Worm (Caenorhabditis elegans): ENCODE data around the gene C07A9.5.

Gene C07A9.5

ce11 chrIII:9669546-9669945 is 13.1 kb downstream of the C07A9.5 start:
- TF ChIP-seq bed-3 (GFP tag; optimal IDR thresholded peaks at IDR 0.05) (no peak), sptf-1 (tag; optimal IDR thresholded peaks at IDR 0.05) (no peak), ces-1 (GFP tag; optimal IDR thresholded peaks at IDR 0.05) (no peak), ceh-39 (tag; optimal IDR thresholded peaks at IDR 0.05) (no peak), elt-1 (tag; optimal IDR thresholded peaks at IDR 0.05; ENCODE audit: borderline replicate concordance, insufficient read depth) (no peak), snpc-4 (tag; optimal IDR thresholded peaks at IDR 0.05) (no peak), sem-2 (GFP tag; optimal IDR thresholded peaks at IDR 0.05) (no peak), nhr-2 (tag; optimal IDR thresholded peaks at IDR 0.05) (no peak), mls-2 (tag; optimal IDR thresholded peaks at IDR 0.05) (no peak), flh-1 (GFP tag; optimal IDR thresholded peaks at IDR 0.05) (no peak), unc-39 (tag; optimal IDR thresholded peaks at IDR 0.05) (no peak), hlh-1 (tag; optimal IDR thresholded peaks at IDR 0.05) (no peak), lin-32 (GFP tag; optimal IDR thresholded peaks at IDR 0.05) (no peak), mab-5 (tag; optimal IDR thresholded peaks at IDR 0.05) (no peak), drap-1 (GFP tag; optimal IDR thresholded peaks at IDR 0.05) (no peak), M03D4.4 (tag; optimal IDR thresholded peaks at IDR 0.05) (no peak), nhr-76 (tag; optimal IDR thresholded peaks at IDR 0.05) (no peak), blmp-1 (tag; optimal IDR thresholded peaks at IDR 0.05) (no peak), unc-120 (tag; optimal IDR thresholded peaks at IDR 0.05; ENCODE audit: poor library complexity, severe bottlenecking) (no peak)

- TF ChIP-seq unc-62 (GFP tag; optimal IDR thresholded peaks at IDR 0.05) (peak; percentile 20), ztf-11 (tag; optimal IDR thresholded peaks at IDR 0.05) (no peak), hlh-1 (tag; optimal IDR thresholded peaks at IDR 0.05) (no peak), nhr-2 (tag; optimal IDR thresholded peaks at IDR 0.05) (no peak), drap-1 (GFP tag; optimal IDR thresholded peaks at IDR 0.05) (no peak), unc-39 (tag; optimal IDR thresholded peaks at IDR 0.05) (no peak), tbx-8 (GFP tag; optimal IDR thresholded peaks at IDR 0.05) (no peak), bed-3 (GFP tag; optimal IDR thresholded peaks at IDR 0.05) (no peak), nhr-28 (tag; optimal IDR thresholded peaks at IDR 0.05) (no peak), ces-1 (GFP tag; optimal IDR thresholded peaks at IDR 0.05) (peak; percentile 19), pha-4 (tag; optimal IDR thresholded peaks at IDR 0.05) (no peak), lin-13 (tag; optimal IDR thresholded peaks at IDR 0.05) (peak; percentile 20), flh-1 (GFP tag; optimal IDR thresholded peaks at IDR 0.05) (no peak), snpc-4 (tag; optimal IDR thresholded peaks at IDR 0.05) (no peak), sem-2 (GFP tag; optimal IDR thresholded peaks at IDR 0.05) (no peak), M03D4.4 (tag; optimal IDR thresholded peaks at IDR 0.05) (peak; percentile 50), blmp-1 (tag; optimal IDR thresholded peaks at IDR 0.05) (no peak), cnd-1 (tag; optimal IDR thresholded peaks at IDR 0.05) (no peak), unc-120 (tag; optimal IDR thresholded peaks at IDR 0.05; ENCODE audit: poor library complexity, severe bottlenecking) (peak; percentile 84), mls-2 (tag; optimal IDR thresholded peaks at IDR 0.05) (peak; percentile 54), mep-1 (tag; optimal IDR thresholded peaks at IDR 0.05) (no peak), lin-32 (GFP tag; optimal IDR thresholded peaks at IDR 0.05) (no peak), elt-1 (tag; optimal IDR thresholded peaks at IDR 0.05; ENCODE audit: borderline replicate concordance, insufficient read depth) (peak; percentile 35), ceh-43 (GFP tag; optimal IDR thresholded peaks at IDR 0.05) (no peak), ceh-39 (tag; optimal IDR thresholded peaks at IDR 0.05) (no peak), mab-5 (tag; optimal IDR thresholded peaks at IDR 0.05) (no peak), zip-8 (tag; optimal IDR thresholded peaks at IDR 0.05) (no peak), elt-3 (tag; optimal IDR thresholded peaks at IDR 0.05) (no peak), ceh-83 (GFP tag; optimal IDR thresholded peaks at IDR 0.05) (no peak), ham-2 (GFP tag; optimal IDR thresholded peaks at IDR 0.05) (peak; percentile 98), nhr-76 (tag; optimal IDR thresholded peaks at IDR 0.05) (no peak), lsy-2 (tag; optimal IDR thresholded peaks at IDR 0.05) (peak; percentile 38), nhr-12 (tag; optimal IDR thresholded peaks at IDR 0.05) (no peak), nhr-237 (tag; optimal IDR thresholded peaks at IDR 0.05) (peak; percentile 20), sptf-1 (tag; optimal IDR thresholded peaks at IDR 0.05) (peak; percentile 75)
These were observed 14.9 kb downstream of the C07A9.5 start, which contains the start of gene C07A9.9 for ce11 chrIII:9667591-9668265. Gene C07A9.9, minus strand, starts transcription at chrIII:9667641.

DNA sequence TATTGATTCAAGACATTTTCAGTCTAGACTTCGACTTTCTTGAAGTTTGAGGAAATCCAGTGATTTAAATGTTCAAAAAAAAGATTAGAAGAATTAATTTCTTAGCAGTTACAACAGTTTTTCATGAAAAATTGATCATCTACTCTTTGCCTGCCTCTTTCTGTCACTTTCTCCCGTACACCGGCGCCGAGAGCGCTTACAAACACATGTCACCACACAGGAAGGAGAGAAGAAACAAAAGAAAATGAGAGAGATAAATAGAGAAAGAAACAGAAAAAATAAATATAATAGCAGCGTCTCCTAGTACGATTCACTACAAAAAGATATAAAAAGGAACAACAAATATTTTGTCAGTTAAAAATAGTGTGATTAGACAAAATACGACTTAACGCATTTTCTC is 16.0 kb downstream of the C07A9.5 start:
- TF ChIP-seq tbx-8 (GFP tag; optimal IDR thresholded peaks at IDR 0.05): no peak
- TF ChIP-seq ceh-43 (GFP tag; optimal IDR thresholded peaks at IDR 0.05): no peak
- TF ChIP-seq unc-62 (GFP tag; optimal IDR thresholded peaks at IDR 0.05): peak; percentile 66
- peak; percentile 14 for TF ChIP-seq unc-120 (tag; optimal IDR thresholded peaks at IDR 0.05; ENCODE audit: poor library complexity, severe bottlenecking)
- peak; percentile 18 for TF ChIP-seq mep-1 (tag; optimal IDR thresholded peaks at IDR 0.05)
- no peak for TF ChIP-seq blmp-1 (tag; optimal IDR thresholded peaks at IDR 0.05)
